Fruit fly (Drosophila melanogaster): ENCODE measurements around the gene tal-AA.

The tal-AA gene

DNA sequence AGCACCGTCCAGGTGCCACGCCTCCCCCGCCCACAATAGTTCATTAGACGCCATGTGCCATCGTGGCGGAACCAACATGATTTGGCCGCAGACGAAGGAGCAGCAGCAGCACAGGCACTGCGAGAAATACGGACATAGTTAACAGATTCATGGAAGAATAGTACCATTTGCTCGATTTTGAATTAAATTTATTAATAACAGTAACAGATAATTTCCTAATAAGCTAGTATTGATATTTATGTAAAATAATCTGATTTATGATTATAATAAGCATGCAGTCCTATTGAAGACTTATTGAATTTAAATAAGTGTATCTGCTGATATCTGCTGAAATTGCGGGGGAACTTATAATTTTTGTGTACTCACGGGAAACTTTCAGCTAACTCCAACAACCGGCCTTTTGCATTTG, 15.6 kb upstream of the tal-AA start (continued):
- TF ChIP-seq CG32767 (GFP tag; IDR thresholded peaks at IDR 0.05) (no peak), Ptx1 (GFP tag; IDR thresholded peaks at IDR 0.05) (0 out of 2 replicates have a peak, but pooled peaks have one; percentile 12), sisA (GFP tag; IDR thresholded peaks at IDR 0.05) (0 out of 2 replicates have a peak, but pooled peaks have one; percentile 21), CG12769 (tag; optimal IDR thresholded peaks at IDR 0.05) (no peak), zen (tag; optimal IDR thresholded peaks at IDR 0.05) (no peak), Awh (GFP tag; IDR thresholded peaks at IDR 0.05) (peak; percentile 55; the same call in 1 of the 2 replicates), CG10431 (GFP tag; optimal IDR thresholded peaks at IDR 0.05) (no peak), Sox102F (GFP tag; optimal IDR thresholded peaks at IDR 0.05) (peak; percentile 28), CG14710 (tag; optimal IDR thresholded peaks at IDR 0.05) (peak; percentile 8), Hr3 (GFP tag; optimal IDR thresholded peaks at IDR 0.05) (no peak), CG1603 (tag; optimal IDR thresholded peaks at IDR 0.05) (peak; percentile 37), row (GFP tag; IDR thresholded peaks at IDR 0.05) (peak; percentile 28), HLHmδ (GFP tag; optimal IDR thresholded peaks at IDR 0.05) (peak; percentile 27), CG2678 (tag; optimal IDR thresholded peaks at IDR 0.05) (peak; percentile 3), CG32532 (GFP tag; IDR thresholded peaks at IDR 0.05) (no peak), tin (GFP tag; optimal IDR thresholded peaks at IDR 0.05) (peak; percentile 0), ATbp (GFP tag; optimal IDR thresholded peaks at IDR 0.05) (no peak), Blimp-1 (GFP tag; optimal IDR thresholded peaks at IDR 0.05) (peak; percentile 26), nmo (GFP tag; optimal IDR thresholded peaks at IDR 0.05) (peak; percentile 22), fd96Cb (tag; optimal IDR thresholded peaks at IDR 0.05) (peak; percentile 5), CG6854 (GFP tag; optimal IDR thresholded peaks at IDR 0.05) (no peak), CG15479 (GFP tag; optimal IDR thresholded peaks at IDR 0.05) (no peak), ind (GFP tag; optimal IDR thresholded peaks at IDR 0.05) (no peak), CG9437 (GFP tag; optimal IDR thresholded peaks at IDR 0.05) (peak; percentile 11), HLH3B (GFP tag; IDR thresholded peaks at IDR 0.05) (0 out of 2 replicates have a peak, but pooled peaks have one; percentile 5), CG17328 (GFP tag; IDR thresholded peaks at IDR 0.05) (no peak), zf30C (GFP tag; optimal IDR thresholded peaks at IDR 0.05) (peak; percentile 23), Vsx1 (GFP tag; optimal IDR thresholded peaks at IDR 0.05) (no peak), slp2 (GFP tag; optimal IDR thresholded peaks at IDR 0.05) (no peak), CG17361 (GFP tag; IDR thresholded peaks at IDR 0.05) (peak; percentile 41; the same call in 1 of the 3 replicates), CG15269 (tag; optimal IDR thresholded peaks at IDR 0.05) (no peak), dmrt99B (tag; optimal IDR thresholded peaks at IDR 0.05) (peak; percentile 23), CG15601 (tag; optimal IDR thresholded peaks at IDR 0.05) (no peak), CG10543 (GFP tag; optimal IDR thresholded peaks at IDR 0.05) (no peak), CG30403 (GFP tag; optimal IDR thresholded peaks at IDR 0.05) (peak; percentile 3), CG7271 (tag; optimal IDR thresholded peaks at IDR 0.05) (no peak), CG33557 (GFP tag; optimal IDR thresholded peaks at IDR 0.05) (no peak), pzg (GFP tag; optimal IDR thresholded peaks at IDR 0.05) (no peak), en (GFP tag; optimal IDR thresholded peaks at IDR 0.05) (no peak), dm (GFP tag; optimal IDR thresholded peaks at IDR 0.05) (no peak), lola (GFP tag; optimal IDR thresholded peaks at IDR 0.05) (peak in 1 of 3 experiments; percentile 26), CG18262 (tag; optimal IDR thresholded peaks at IDR 0.05) (peak; percentile 39), CG3065 (GFP tag; optimal IDR thresholded peaks at IDR 0.05) (peak; percentile 67), CG6254 (GFP tag; optimal IDR thresholded peaks at IDR 0.05) (peak; percentile 16), wek (GFP tag; optimal IDR thresholded peaks at IDR 0.05) (no peak), pfk (GFP tag; optimal IDR thresholded peaks at IDR 0.05) (no peak), NK7.1 (GFP tag; optimal IDR thresholded peaks at IDR 0.05) (no peak), bsh (GFP tag; optimal IDR thresholded peaks at IDR 0.05) (peak in 1 of 2 experiments; percentile 51), CG31224 (GFP tag; IDR thresholded peaks at IDR 0.05) (0 out of 2 replicates have a peak, but pooled peaks have one; percentile 1)
